Fruit fly (Drosophila melanogaster) whole organism, embryonic: ENCODE measurements around the gene CG15283.

Source experiments
- ATbp ChIP-seq: fragments of 200-800 bp; sonication (Bioruptor generic); optimal IDR thresholded peaks from 2 replicates; lab custom pipeline; 2017; ENCODE audit warnings: missing biosample characterization, mild to moderate bottlenecking, missing genetic modification characterization, missing genetic modification reagents
- Abd-B ChIP-seq: fragments of 200-800 bp; sonication (Bioruptor generic); optimal IDR thresholded peaks from 2 replicates; lab custom pipeline; 2018; ENCODE audit warnings: missing biosample characterization, mild to moderate bottlenecking, missing genetic modification characterization, moderate library complexity
- Awh ChIP-seq: fragments of 200-800 bp; sonication (Bioruptor generic); IDR thresholded peaks from 2 replicates; pipeline ENCODE4, ENCODE4 v1.3.6; 2022; ENCODE audit warnings: missing biosample characterization, missing genetic modification characterization
- CG10543 ChIP-seq: fragments of 200-800 bp; sonication (Bioruptor generic); optimal IDR thresholded peaks from 3 replicates; lab custom pipeline; 2017; ENCODE audit warnings: missing biosample characterization, mild to moderate bottlenecking, missing genetic modification characterization, moderate library complexity
- CG11247 ChIP-seq: fragments of 200-800 bp; sonication (Bioruptor generic); IDR thresholded peaks from 2 replicates; pipeline ENCODE4 v1.3.6; 2022; ENCODE audit warnings: missing biosample characterization, missing genetic modification characterization
- CG11560 ChIP-seq: fragments of 200-800 bp; sonication (Bioruptor generic); IDR thresholded peaks from 3 replicates; pipeline ENCODE4 v1.3.6; 2022; ENCODE audit warnings: missing biosample characterization, missing genetic modification characterization
- CG12769 ChIP-seq: fragments of 200-800 bp; sonication (Bioruptor generic); optimal IDR thresholded peaks from 2 replicates; lab custom pipeline; 2019; ENCODE audit warnings: missing biosample characterization, mild to moderate bottlenecking, missing genetic modification characterization, moderate library complexity
- CG13424 ChIP-seq: fragments of 200-800 bp; sonication (Bioruptor generic); optimal IDR thresholded peaks from 2 replicates; lab custom pipeline; 2019; ENCODE audit warnings: missing biosample characterization, mild to moderate bottlenecking, missing genetic modification characterization, moderate library complexity
- CG13624 ChIP-seq: fragments of 200-800 bp; sonication (Bioruptor generic); optimal IDR thresholded peaks from 2 replicates; lab custom pipeline; 2016; ENCODE audit warnings: missing biosample characterization, missing genetic modification characterization
- CG13894 ChIP-seq: fragments of 200-800 bp; sonication (Bioruptor generic); optimal IDR thresholded peaks from 3 replicates; lab custom pipeline; 2018; ENCODE audit warnings: missing biosample characterization, mild to moderate bottlenecking, missing genetic modification characterization, moderate library complexity
- CG14667 ChIP-seq: fragments of 200-800 bp; sonication (Bioruptor generic); IDR thresholded peaks from 2 replicates; pipeline ENCODE4 v1.3.6; 2022; ENCODE audit warnings: missing biosample characterization, missing genetic modification characterization
- CG15269 ChIP-seq: fragments of 200-800 bp; sonication (Bioruptor generic); optimal IDR thresholded peaks from 2 replicates; lab custom pipeline; 2018; ENCODE audit warnings: missing biosample characterization, mild to moderate bottlenecking, missing genetic modification characterization, moderate library complexity
- CG2875 ChIP-seq: fragments of 200-800 bp; sonication (Bioruptor generic); optimal IDR thresholded peaks from 2 replicates; lab custom pipeline; 2017; ENCODE audit warnings: missing biosample characterization, mild to moderate bottlenecking, missing genetic modification characterization, missing genetic modification reagents
- CG30431 ChIP-seq: fragments of 200-800 bp; sonication (Bioruptor generic); optimal IDR thresholded peaks from 2 replicates; lab custom pipeline; 2017; ENCODE audit warnings: missing biosample characterization, missing genetic modification characterization
- CG32772 ChIP-seq: fragments of 200-800 bp; sonication (Bioruptor generic); IDR thresholded peaks from 2 replicates; pipeline ENCODE4 v1.3.6; 2022; ENCODE audit warnings: missing biosample characterization, missing genetic modification characterization
- CG6683 ChIP-seq: fragments of 200-800 bp; sonication (Bioruptor generic); optimal IDR thresholded peaks from 2 replicates; lab custom pipeline; 2017; ENCODE audit warnings: missing biosample characterization, mild to moderate bottlenecking, missing genetic modification characterization, missing genetic modification reagents
- CG6791 ChIP-seq: fragments of 200-800 bp; sonication (Bioruptor generic); IDR thresholded peaks from 3 replicates; pipeline ENCODE4 v1.3.6; 2022; ENCODE audit warnings: missing biosample characterization, missing genetic modification characterization; ENCODE audit not compliant: partially characterized antibody
- CG8281 ChIP-seq: fragments of 200-800 bp; sonication (Bioruptor generic); optimal IDR thresholded peaks from 2 replicates; lab custom pipeline; 2018; ENCODE audit warnings: missing biosample characterization, mild to moderate bottlenecking, missing genetic modification characterization, moderate library complexity
- CG8290 ChIP-seq, 3 experiments: fragments of 200-800 bp; sonication (Bioruptor generic); optimal IDR thresholded peaks; 2 replicates each; lab custom pipeline; 2016 to 2019; ENCODE audit warnings: missing biosample characterization in 3 of 3, missing genetic modification characterization in 3 of 3, mild to moderate bottlenecking in 2 of 3, moderate library complexity in 1 of 3
- Dll ChIP-seq: fragments of 200-800 bp; sonication (Bioruptor generic); IDR thresholded peaks from 4 replicates; pipeline ENCODE4 v1.3.6; 2022; ENCODE audit warnings: missing biosample characterization, missing genetic modification characterization; ENCODE audit not compliant: partially characterized antibody
- Doc2 ChIP-seq: fragments of 200-800 bp; sonication (Bioruptor generic); IDR thresholded peaks from 2 replicates; pipeline ENCODE4 v1.3.6; 2022; ENCODE audit warnings: missing biosample characterization, missing genetic modification characterization
- HLH54F ChIP-seq: fragments of 200-800 bp; sonication (Bioruptor generic); optimal IDR thresholded peaks from 3 replicates; lab custom pipeline; 2016; ENCODE audit warnings: missing biosample characterization, missing genetic modification characterization
- Nf-YB ChIP-seq: fragments of 200-800 bp; sonication (Bioruptor generic); optimal IDR thresholded peaks from 3 replicates; lab custom pipeline; 2019; ENCODE audit warnings: missing biosample characterization, mild to moderate bottlenecking, missing genetic modification characterization, moderate library complexity
- Nf-YC ChIP-seq: fragments of 200-800 bp; optimal IDR thresholded peaks from 3 replicates; lab custom pipeline; 2019; ENCODE audit warnings: missing biosample characterization, mild to moderate bottlenecking, missing genetic modification characterization, moderate library complexity
- Pdp1 ChIP-seq, 2 experiments: fragments of 200-800 bp; sonication (Bioruptor generic); optimal IDR thresholded peaks; 3 replicates each; lab custom pipeline; 2016; ENCODE audit warnings: missing biosample characterization in 2 of 2, missing genetic modification characterization in 2 of 2, mild to moderate bottlenecking in 1 of 2, moderate library complexity in 1 of 2
- abd-A ChIP-seq: fragments of 200-800 bp; sonication (Bioruptor generic); optimal IDR thresholded peaks from 3 replicates; lab custom pipeline; 2019; ENCODE audit warnings: missing biosample characterization, mild to moderate bottlenecking, missing genetic modification characterization, moderate library complexity
- chinmo ChIP-seq: fragments of 200-800 bp; sonication (Bioruptor generic); IDR thresholded peaks from 4 replicates; pipeline ENCODE4 v1.3.6; 2022; ENCODE audit warnings: missing biosample characterization, missing genetic modification characterization; ENCODE audit not compliant: partially characterized antibody
- chm ChIP-seq: fragments of 200-800 bp; sonication (Bioruptor generic); IDR thresholded peaks from 2 replicates; pipeline ENCODE4 v1.3.6; 2022; ENCODE audit warnings: missing biosample characterization, missing genetic modification characterization
- ci ChIP-seq: fragments of 200-800 bp; sonication (Bioruptor generic); IDR thresholded peaks from 3 replicates; pipeline ENCODE4 v1.3.6; 2022; ENCODE audit warnings: missing biosample characterization, missing genetic modification characterization
- da ChIP-seq: fragments of 200-800 bp; sonication (Bioruptor generic); optimal IDR thresholded peaks from 2 replicates; lab custom pipeline; 2016; ENCODE audit warnings: missing biosample characterization, missing genetic modification characterization
- grau ChIP-seq: fragments of 200-800 bp; optimal IDR thresholded peaks from 3 replicates; lab custom pipeline; 2019; ENCODE audit warnings: missing biosample characterization, mild to moderate bottlenecking, missing genetic modification characterization, moderate library complexity
- gro ChIP-seq: fragments of 200-800 bp; sonication (Bioruptor generic); optimal IDR thresholded peaks from 2 replicates; lab custom pipeline; 2016; ENCODE audit warnings: missing biosample characterization, missing genetic modification characterization
- hkb ChIP-seq, 2 experiments: fragments of 200-800 bp in 1 of 2; fragments of >200 bp in 1 of 2; sonication (Bioruptor generic) in 1 of 2; IDR thresholded peaks in 1 of 2; optimal IDR thresholded peaks in 1 of 2; 2 replicates each; pipeline versions ENCODE4 v1.3.6 to Lab custom; 2017 to 2022; ENCODE audit warnings: missing biosample characterization in 1 of 2, missing genetic modification characterization in 1 of 2
- kni ChIP-seq: fragments of 200-800 bp; sonication (Bioruptor generic); optimal IDR thresholded peaks from 3 replicates; lab custom pipeline; 2017; ENCODE audit warnings: mild to moderate bottlenecking, missing biosample characterization, missing genetic modification reagents, missing genetic modification characterization
- oc ChIP-seq: fragments of 200-800 bp; sonication (Bioruptor generic); optimal IDR thresholded peaks from 2 replicates; lab custom pipeline; 2018; ENCODE audit warnings: missing biosample characterization, mild to moderate bottlenecking, missing genetic modification characterization, moderate library complexity
- rib ChIP-seq: fragments of 200-800 bp; sonication (Bioruptor generic); IDR thresholded peaks from 2 replicates; pipeline ENCODE4 v1.3.6; 2022; ENCODE audit warnings: missing biosample characterization, missing genetic modification characterization
- run ChIP-seq: fragments of 200-800 bp; sonication (Bioruptor generic); optimal IDR thresholded peaks from 3 replicates; lab custom pipeline; 2018; ENCODE audit warnings: missing biosample characterization, mild to moderate bottlenecking, missing genetic modification characterization
- scrt ChIP-seq: fragments of 200-800 bp; sonication (Bioruptor generic); optimal IDR thresholded peaks from 2 replicates; lab custom pipeline; 2018; ENCODE audit warnings: missing biosample characterization, mild to moderate bottlenecking, missing genetic modification characterization, moderate library complexity
- sd ChIP-seq: fragments of 200-800 bp; sonication (Bioruptor generic); optimal IDR thresholded peaks from 3 replicates; lab custom pipeline; 2018; ENCODE audit warnings: missing biosample characterization, mild to moderate bottlenecking, missing genetic modification characterization, moderate library complexity
- sens ChIP-seq: fragments of 200-800 bp; sonication (Bioruptor generic); peaks from one replicate; lab custom pipeline; 2016; ENCODE audit warnings: missing biosample characterization, missing genetic modification characterization
- slp2 ChIP-seq: fragments of 200-800 bp; sonication (Bioruptor generic); optimal IDR thresholded peaks from 2 replicates; lab custom pipeline; 2016; ENCODE audit warnings: missing biosample characterization, missing genetic modification characterization
- sqz ChIP-seq: fragments of 200-800 bp; sonication (Bioruptor generic); optimal IDR thresholded peaks from 3 replicates; lab custom pipeline; 2018; ENCODE audit warnings: missing biosample characterization, mild to moderate bottlenecking, missing genetic modification characterization
- sug ChIP-seq: fragments of 200-800 bp; optimal IDR thresholded peaks from 2 replicates; lab custom pipeline; 2019; ENCODE audit warnings: missing biosample characterization, mild to moderate bottlenecking, missing genetic modification characterization, moderate library complexity
- vvl ChIP-seq: fragments of 200-800 bp; sonication (Bioruptor generic); IDR thresholded peaks from 2 replicates; pipeline ENCODE4 v1.3.6; 2022; ENCODE audit warnings: missing biosample characterization, missing genetic modification characterization

Gene CG15283

DNA sequence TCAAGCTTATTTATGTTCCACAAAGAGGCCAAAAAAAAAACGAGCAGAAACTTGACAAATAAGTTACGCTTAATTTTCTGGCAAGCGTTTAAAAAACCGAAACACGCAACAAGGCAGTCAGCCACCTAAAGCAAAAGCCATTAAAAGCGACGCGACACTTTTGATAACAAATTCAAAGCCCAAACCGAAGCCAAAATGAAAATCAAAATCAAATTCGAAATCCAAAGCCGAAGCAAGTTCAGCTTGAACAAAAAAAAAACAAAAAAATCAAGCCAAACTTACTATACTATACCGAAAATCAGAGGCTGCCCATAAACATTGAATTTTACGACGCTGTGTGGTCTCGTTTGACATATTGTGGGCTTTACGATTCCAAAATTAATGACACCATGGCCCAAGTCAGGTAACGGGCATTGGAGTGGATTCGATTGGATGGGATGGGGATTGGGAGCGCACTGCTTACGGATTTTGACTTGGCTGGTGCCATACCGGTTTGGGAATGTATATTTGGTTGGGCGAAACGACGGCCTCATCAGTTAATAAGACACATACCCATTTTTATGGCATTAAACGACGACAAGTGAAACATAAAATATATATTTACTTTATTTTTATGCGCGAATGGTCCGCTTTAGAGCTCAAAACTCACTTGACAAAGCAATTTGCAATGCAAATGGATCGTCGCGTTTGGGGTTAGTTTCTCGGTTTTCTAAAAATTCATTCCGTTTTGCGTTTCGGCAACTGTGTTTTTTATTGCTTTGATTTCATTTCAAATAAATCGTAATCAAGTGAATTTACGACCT, 28.5 kb downstream of the CG15283 start:
- peak; percentile 60 for TF ChIP-seq run
- peak; percentile 62 for TF ChIP-seq Nf-YB (GFP tag; lab: Kevin White, UChicago)
- peak; percentile 79; the same call in 2 of the 4 replicates for TF ChIP-seq chinmo (GFP tag; lab: Robert Waterston, UW)
- TF ChIP-seq Dll = no peak
- peak; percentile 58; the same call in 1 of the 3 replicates for TF ChIP-seq ci (GFP tag; lab: Robert Waterston, UW)
- TF ChIP-seq Awh (GFP tag; lab: Robert Waterston, UW) = peak; percentile 77
- TF ChIP-seq Pdp1 (GFP tag; optimal IDR thresholded peaks at IDR 0.05; lab: Kevin White, UChicago) = peak in 1 of 2 experiments; percentile 16
- TF ChIP-seq CG10543 (GFP tag; lab: Kevin White, UChicago) = peak; percentile 67
- TF ChIP-seq Abd-B = peak; percentile 8
- TF ChIP-seq CG8290 (GFP tag; optimal IDR thresholded peaks at IDR 0.05; lab: Kevin White, UChicago) = no peak
- TF ChIP-seq CG8290 (tag; optimal IDR thresholded peaks at IDR 0.05; lab: Kevin White, UChicago) = peak in 1 of 2 experiments; percentile 24
- TF ChIP-seq sqz (GFP tag; lab: Kevin White, UChicago) = peak; percentile 76
- no peak for TF ChIP-seq CG11247
- no peak for TF ChIP-seq CG13624 (GFP tag; lab: Kevin White, UChicago)
- no peak for TF ChIP-seq CG32772 (GFP tag; lab: Robert Waterston, UW)
- TF ChIP-seq oc = peak; percentile 65
- TF ChIP-seq CG12769 = peak; percentile 92
- TF ChIP-seq sug (tag; lab: Kevin White, UChicago) = peak; percentile 5
- TF ChIP-seq CG13894 (tag; lab: Kevin White, UChicago) = peak; percentile 78
- TF ChIP-seq grau (tag; lab: Kevin White, UChicago) = no peak
- no peak for TF ChIP-seq CG6791 (GFP tag; lab: Robert Waterston, UW)
- TF ChIP-seq Doc2 (GFP tag; lab: Robert Waterston, UW) = no peak
- peak; percentile 80 for TF ChIP-seq kni (GFP tag; lab: Kevin White, UChicago)
- TF ChIP-seq abd-A (tag; lab: Kevin White, UChicago) = peak; percentile 100
- TF ChIP-seq sd = peak; percentile 63
- no peak for TF ChIP-seq rib (GFP tag; lab: Robert Waterston, UW)
- TF ChIP-seq CG15269 (tag; lab: Kevin White, UChicago) = peak; percentile 52
- TF ChIP-seq Nf-YC (tag; lab: Kevin White, UChicago) = peak; percentile 12
- peak; percentile 61 for TF ChIP-seq gro
- TF ChIP-seq slp2 (GFP tag; lab: Kevin White, UChicago) = no peak
- TF ChIP-seq CG14667 (GFP tag; lab: Robert Waterston, UW) = no peak
- no peak for TF ChIP-seq da (GFP tag; lab: Kevin White, UChicago)
- peak; percentile 37 for TF ChIP-seq CG8281 (tag; lab: Kevin White, UChicago)
- TF ChIP-seq CG2875 = no peak
- TF ChIP-seq HLH54F = no peak
- no peak for TF ChIP-seq hkb (optimal IDR thresholded peaks at IDR 0.05; lab: Kevin White, UChicago)
- TF ChIP-seq hkb (GFP tag; IDR thresholded peaks at IDR 0.05; lab: Robert Waterston, UW) = no peak
- TF ChIP-seq ATbp (GFP tag; lab: Kevin White, UChicago) = peak; percentile 6
- no peak for TF ChIP-seq CG6683 (GFP tag; lab: Kevin White, UChicago)
- no peak for TF ChIP-seq scrt
- peak; percentile 38 for TF ChIP-seq sens (GFP tag; lab: Kevin White, UChicago)
- no peak for TF ChIP-seq CG13424 (tag; lab: Kevin White, UChicago)
- no peak for TF ChIP-seq CG11560 (tag; lab: Robert Waterston, UW)
- TF ChIP-seq vvl (GFP tag; lab: Robert Waterston, UW) = peak; percentile 88
- no peak for TF ChIP-seq CG30431 (GFP tag; lab: Kevin White, UChicago)
- TF ChIP-seq chm (GFP tag; lab: Robert Waterston, UW) = peak; percentile 17; the same call in 1 of the 2 replicates
